Fruit fly (Drosophila melanogaster) whole organism, embryonic: ENCODE data around the gene CG43401.

Experiments
- Adf1 ChIP-seq: fragments of 200-800 bp; sonication (Bioruptor generic); IDR thresholded peaks from 2 replicates; pipeline ENCODE4 v1.3.6; 2022; ENCODE audit warnings: missing biosample characterization, missing genetic modification characterization
- Bgb ChIP-seq: fragments of 200-800 bp; sonication (Bioruptor generic); IDR thresholded peaks from 2 replicates; pipeline ENCODE4 v1.3.6; 2022; ENCODE audit warnings: missing biosample characterization, missing genetic modification characterization; ENCODE audit not compliant: partially characterized antibody
- BtbVII ChIP-seq: fragments of 200-800 bp; sonication (Bioruptor generic); optimal IDR thresholded peaks from 3 replicates; lab custom pipeline; 2017; ENCODE audit warnings: missing biosample characterization, mild to moderate bottlenecking, missing genetic modification characterization
- CG10462 ChIP-seq: fragments of 200-800 bp; sonication (Bioruptor generic); optimal IDR thresholded peaks from 2 replicates; lab custom pipeline; 2016; ENCODE audit warnings: missing biosample characterization, missing genetic modification characterization
- CG10979 ChIP-seq: fragments of 200-800 bp; sonication (Bioruptor generic); optimal IDR thresholded peaks from 2 replicates; lab custom pipeline; 2018; ENCODE audit warnings: missing biosample characterization, mild to moderate bottlenecking, missing genetic modification characterization, moderate library complexity
- CG12391 ChIP-seq: fragments of 200-800 bp; sonication (Bioruptor generic); optimal IDR thresholded peaks from 3 replicates; lab custom pipeline; 2018; ENCODE audit warnings: missing biosample characterization, mild to moderate bottlenecking, missing genetic modification characterization, moderate library complexity
- CG12942 ChIP-seq: fragments of 200-800 bp; sonication (Bioruptor generic); optimal IDR thresholded peaks from 3 replicates; lab custom pipeline; 2016; ENCODE audit warnings: missing biosample characterization, missing genetic modification characterization
- CG15479 ChIP-seq: fragments of 200-800 bp; sonication (Bioruptor generic); optimal IDR thresholded peaks from 3 replicates; lab custom pipeline; 2019; ENCODE audit warnings: missing biosample characterization, mild to moderate bottlenecking, missing genetic modification characterization, moderate library complexity
- CG1603 ChIP-seq: fragments of 200-800 bp; sonication (Bioruptor generic); optimal IDR thresholded peaks from 2 replicates; lab custom pipeline; 2019; ENCODE audit warnings: missing biosample characterization, mild to moderate bottlenecking, missing genetic modification characterization, moderate library complexity
- CG16815 ChIP-seq: fragments of 200-800 bp; sonication (Bioruptor generic); optimal IDR thresholded peaks from 3 replicates; lab custom pipeline; 2017; ENCODE audit warnings: missing biosample characterization, mild to moderate bottlenecking, missing genetic modification characterization
- CG17912 ChIP-seq: fragments of 200-800 bp; sonication (Bioruptor generic); optimal IDR thresholded peaks from 2 replicates; lab custom pipeline; 2018; ENCODE audit warnings: missing biosample characterization, mild to moderate bottlenecking, missing genetic modification characterization
- CG1832 ChIP-seq: fragments of 200-800 bp; sonication (Bioruptor generic); optimal IDR thresholded peaks from 2 replicates; lab custom pipeline; 2017; ENCODE audit warnings: missing biosample characterization, mild to moderate bottlenecking, missing genetic modification characterization, inconsistent platforms
- CG2202 ChIP-seq: fragments of 200-800 bp; sonication (Bioruptor generic); optimal IDR thresholded peaks from 2 replicates; lab custom pipeline; 2018; ENCODE audit warnings: missing biosample characterization, mild to moderate bottlenecking, missing genetic modification characterization
- CG4404 ChIP-seq: fragments of 200-800 bp; sonication (Bioruptor generic); IDR thresholded peaks from 2 replicates; pipeline ENCODE4 v1.3.6; 2022; ENCODE audit warnings: missing biosample characterization, missing genetic modification characterization
- CG4707 ChIP-seq: fragments of 200-800 bp; sonication (Bioruptor generic); optimal IDR thresholded peaks from 2 replicates; lab custom pipeline; 2018; ENCODE audit warnings: missing biosample characterization, mild to moderate bottlenecking, missing genetic modification characterization, moderate library complexity
- CG4820 ChIP-seq: fragments of 200-800 bp; sonication (Bioruptor generic); optimal IDR thresholded peaks from 3 replicates; lab custom pipeline; 2016; ENCODE audit warnings: missing biosample characterization, missing genetic modification characterization
- CG6854 ChIP-seq: fragments of 200-800 bp; sonication (Bioruptor generic); optimal IDR thresholded peaks from 3 replicates; lab custom pipeline; 2017; ENCODE audit warnings: missing biosample characterization, mild to moderate bottlenecking, missing genetic modification characterization
- CG7745 ChIP-seq: fragments of 200-800 bp; sonication (Bioruptor generic); optimal IDR thresholded peaks from 2 replicates; lab custom pipeline; 2018; ENCODE audit warnings: missing biosample characterization, mild to moderate bottlenecking, missing genetic modification characterization, moderate library complexity
- CG7786 ChIP-seq: fragments of 200-800 bp; sonication (Bioruptor generic); optimal IDR thresholded peaks from 2 replicates; lab custom pipeline; 2016; ENCODE audit warnings: missing biosample characterization, missing genetic modification characterization
- CG8944 ChIP-seq: fragments of 200-800 bp; sonication (Bioruptor generic); optimal IDR thresholded peaks from 3 replicates; lab custom pipeline; 2016; ENCODE audit warnings: missing biosample characterization, missing genetic modification characterization
- Dp ChIP-seq: fragments of 200-800 bp; sonication (Bioruptor generic); optimal IDR thresholded peaks from 2 replicates; lab custom pipeline; 2018; ENCODE audit warnings: missing biosample characterization, mild to moderate bottlenecking, missing genetic modification characterization, moderate library complexity
- Drgx ChIP-seq: fragments of 200-800 bp; sonication (Bioruptor generic); IDR thresholded peaks from 2 replicates; pipeline ENCODE4 v1.3.6; 2022; ENCODE audit warnings: missing biosample characterization, missing genetic modification characterization
- HLH54F ChIP-seq: fragments of 200-800 bp; sonication (Bioruptor generic); optimal IDR thresholded peaks from 3 replicates; lab custom pipeline; 2016; ENCODE audit warnings: missing biosample characterization, missing genetic modification characterization
- Hmx ChIP-seq: fragments of 200-800 bp; sonication (Bioruptor generic); optimal IDR thresholded peaks from 2 replicates; lab custom pipeline; 2016; ENCODE audit warnings: missing biosample characterization, missing genetic modification characterization
- Med ChIP-seq: fragments of 200-800 bp; sonication (Bioruptor generic); peaks from one replicate; lab custom pipeline; 2016; ENCODE audit warnings: missing biosample characterization, missing genetic modification characterization, mild to moderate bottlenecking, inconsistent platforms, moderate library complexity
- Optix ChIP-seq: fragments of 200-800 bp; sonication (Bioruptor generic); IDR thresholded peaks from 3 replicates; pipeline ENCODE4 v1.3.6; 2022; ENCODE audit warnings: missing biosample characterization, missing genetic modification characterization
- Ssrp ChIP-seq: fragments of 200-800 bp; sonication (Bioruptor generic); optimal IDR thresholded peaks from 2 replicates; lab custom pipeline; 2018; ENCODE audit warnings: missing biosample characterization, mild to moderate bottlenecking, missing genetic modification characterization, moderate library complexity
- ap ChIP-seq: fragments of 200-800 bp; sonication (Bioruptor generic); IDR thresholded peaks from 2 replicates; pipeline ENCODE4 v1.3.6; 2022; ENCODE audit warnings: missing biosample characterization, missing genetic modification characterization
- ato ChIP-seq: fragments of 200-800 bp; sonication (Bioruptor generic); IDR thresholded peaks from 2 replicates; pipeline ENCODE4 v1.3.6; 2022; ENCODE audit warnings: missing biosample characterization, missing genetic modification characterization; ENCODE audit not compliant: partially characterized antibody
- az2 ChIP-seq: fragments of 200-800 bp; sonication (Bioruptor generic); optimal IDR thresholded peaks from 3 replicates; lab custom pipeline; 2016; ENCODE audit warnings: missing biosample characterization, missing genetic modification characterization
- cad ChIP-seq: fragments of >200 bp; optimal IDR thresholded peaks from 2 replicates; lab custom pipeline; 2017; ENCODE audit warnings: missing biosample characterization, missing genetic modification characterization
- chm ChIP-seq: fragments of 200-800 bp; sonication (Bioruptor generic); IDR thresholded peaks from 2 replicates; pipeline ENCODE4 v1.3.6; 2022; ENCODE audit warnings: missing biosample characterization, missing genetic modification characterization
- corto ChIP-seq: fragments of 200-800 bp; sonication (Bioruptor generic); optimal IDR thresholded peaks from 2 replicates; lab custom pipeline; 2016; ENCODE audit warnings: missing biosample characterization, mild to moderate bottlenecking, missing genetic modification characterization, moderate library complexity
- crol ChIP-seq: fragments of 200-800 bp; sonication (Bioruptor generic); IDR thresholded peaks from 2 replicates; pipeline ENCODE4 v1.3.6; 2022; ENCODE audit warnings: missing biosample characterization, missing genetic modification characterization
- dati ChIP-seq: fragments of 200-800 bp; sonication (Bioruptor generic); IDR thresholded peaks from 2 replicates; pipeline ENCODE4 v1.3.6; 2022; ENCODE audit warnings: missing biosample characterization, missing genetic modification characterization
- dpn ChIP-seq, 2 experiments: fragments of 200-800 bp; sonication (Bioruptor generic); optimal IDR thresholded peaks; 3 replicates each; lab custom pipeline; 2016; ENCODE audit warnings: missing biosample characterization in 2 of 2, missing genetic modification characterization in 2 of 2
- fd102C ChIP-seq: fragments of 200-800 bp; sonication (Bioruptor generic); optimal IDR thresholded peaks from 2 replicates; lab custom pipeline; 2018; ENCODE audit warnings: missing biosample characterization, mild to moderate bottlenecking, missing genetic modification characterization, moderate library complexity
- gce ChIP-seq: fragments of 200-800 bp; sonication (Bioruptor generic); IDR thresholded peaks from 3 replicates; pipeline ENCODE4 v1.3.6; 2022; ENCODE audit warnings: missing biosample characterization, missing genetic modification characterization
- grau ChIP-seq: fragments of 200-800 bp; optimal IDR thresholded peaks from 3 replicates; lab custom pipeline; 2019; ENCODE audit warnings: missing biosample characterization, mild to moderate bottlenecking, missing genetic modification characterization, moderate library complexity
- her ChIP-seq: fragments of 200-800 bp; sonication (Bioruptor generic); optimal IDR thresholded peaks from 2 replicates; lab custom pipeline; 2016; ENCODE audit warnings: missing biosample characterization, missing genetic modification characterization
- insv ChIP-seq, 2 experiments: fragments of 200-800 bp; sonication (Bioruptor generic); optimal IDR thresholded peaks; 3 replicates each; lab custom pipeline; 2016 to 2018; ENCODE audit warnings: missing biosample characterization in 2 of 2, missing genetic modification characterization in 2 of 2
- kay ChIP-seq: fragments of 200-800 bp; sonication (Bioruptor generic); optimal IDR thresholded peaks from 2 replicates; lab custom pipeline; 2016; ENCODE audit warnings: missing biosample characterization, missing genetic modification characterization
- nmo ChIP-seq: fragments of 200-800 bp; sonication (Bioruptor generic); optimal IDR thresholded peaks from 2 replicates; lab custom pipeline; 2018; ENCODE audit warnings: missing biosample characterization, mild to moderate bottlenecking, missing genetic modification characterization, moderate library complexity
- nom ChIP-seq: fragments of 200-800 bp; sonication (Bioruptor generic); optimal IDR thresholded peaks from 2 replicates; lab custom pipeline; 2017; ENCODE audit warnings: missing biosample characterization, missing genetic modification characterization, mild to moderate bottlenecking, moderate library complexity, missing genetic modification reagents
- pan ChIP-seq, 4 experiments: fragments of >200 bp in 3 of 4; fragments of 200-800 bp in 1 of 4; sonication (Bioruptor generic) in 1 of 4; optimal IDR thresholded peaks in 3 of 4; IDR thresholded peaks in 1 of 4; 2 replicates each; pipeline versions ENCODE4 v1.3.6 to Lab custom; 2017 to 2022; ENCODE audit warnings: missing biosample characterization in 2 of 4, missing genetic modification characterization in 2 of 4, mixed read lengths in 1 of 4
- sqz ChIP-seq: fragments of 200-800 bp; sonication (Bioruptor generic); optimal IDR thresholded peaks from 3 replicates; lab custom pipeline; 2018; ENCODE audit warnings: missing biosample characterization, mild to moderate bottlenecking, missing genetic modification characterization
- stc ChIP-seq: fragments of 200-800 bp; sonication (Bioruptor generic); IDR thresholded peaks from 2 replicates; pipeline ENCODE4 v1.3.6; 2022; ENCODE audit warnings: missing biosample characterization, missing genetic modification characterization
- stwl ChIP-seq: fragments of 200-800 bp; sonication (Bioruptor generic); optimal IDR thresholded peaks from 3 replicates; lab custom pipeline; 2018; ENCODE audit warnings: missing biosample characterization, mild to moderate bottlenecking, missing genetic modification characterization, moderate library complexity
- trem ChIP-seq: fragments of 200-800 bp; optimal IDR thresholded peaks from 3 replicates; lab custom pipeline; 2019; ENCODE audit warnings: missing biosample characterization, mild to moderate bottlenecking, missing genetic modification characterization, moderate library complexity
- vvl ChIP-seq: fragments of 200-800 bp; sonication (Bioruptor generic); IDR thresholded peaks from 2 replicates; pipeline ENCODE4 v1.3.6; 2022; ENCODE audit warnings: missing biosample characterization, missing genetic modification characterization

Gene CG43401

DNA sequence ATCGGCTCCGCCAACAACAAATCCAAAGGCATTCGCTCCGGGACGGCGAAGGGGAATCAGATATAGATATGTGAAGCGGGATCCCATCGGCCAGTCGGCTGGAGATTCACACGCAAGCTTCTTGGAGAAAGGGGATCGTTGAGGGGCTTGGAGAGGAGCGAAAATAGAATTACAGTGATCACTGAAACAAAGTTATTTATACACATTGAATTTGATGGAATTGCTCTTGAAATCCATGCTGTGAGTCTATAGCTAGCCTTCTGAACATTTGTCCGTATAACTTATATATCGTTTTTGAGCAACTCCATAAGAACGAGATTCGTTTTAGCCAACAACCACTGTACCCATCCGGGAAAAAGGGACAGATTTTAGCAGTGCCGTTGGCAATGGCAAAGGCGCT, 3.5 kb upstream of the CG43401 start (continued):
- TF ChIP-seq CG1603 (tag; lab: Kevin White, UChicago) (peak; percentile 83), stc (GFP tag; lab: Robert Waterston, UW) (0 out of 2 replicates have a peak, but pooled peaks have one; percentile 11), kay (GFP tag; lab: Kevin White, UChicago) (no peak), pan (optimal IDR thresholded peaks at IDR 0.05; lab: Kevin White, UChicago) (no peak), pan (GFP tag; optimal IDR thresholded peaks at IDR 0.05 in 1 of 2, IDR thresholded peaks at IDR 0.05 in 1 of 2) (peak in 1 of 2 experiments; percentile 56), dpn (GFP tag; optimal IDR thresholded peaks at IDR 0.05; lab: Kevin White, UChicago) (peak in 1 of 2 experiments; percentile 27), crol (GFP tag; lab: Robert Waterston, UW) (peak; percentile 72), CG1832 (GFP tag; lab: Kevin White, UChicago) (no peak), CG2202 (peak; percentile 57), CG12391 (tag; lab: Kevin White, UChicago) (peak; percentile 41), nmo (peak; percentile 6), BtbVII (GFP tag; lab: Kevin White, UChicago) (no peak), Bgb (no peak), corto (peak; percentile 77), ap (0 out of 2 replicates have a peak, but pooled peaks have one; percentile 25), Drgx (GFP tag; lab: Robert Waterston, UW) (peak; percentile 72), dati (GFP tag; lab: Robert Waterston, UW) (no peak), CG17912 (GFP tag; lab: Kevin White, UChicago) (no peak), CG4707 (GFP tag; lab: Kevin White, UChicago) (peak; percentile 45), CG8944 (GFP tag; lab: Kevin White, UChicago) (peak; percentile 44), CG6854 (GFP tag; lab: Kevin White, UChicago) (no peak), CG10462 (peak; percentile 16), Ssrp (tag; lab: Kevin White, UChicago) (peak; percentile 11), CG16815 (GFP tag; lab: Kevin White, UChicago) (peak; percentile 53), her (peak; percentile 13), Optix (GFP tag; lab: Robert Waterston, UW) (0 out of 3 replicates have a peak, but pooled peaks have one; percentile 50), fd102C (GFP tag; lab: Kevin White, UChicago) (peak; percentile 2), stwl (tag; lab: Kevin White, UChicago) (no peak), CG12942 (GFP tag; lab: Kevin White, UChicago) (peak; percentile 35), az2 (GFP tag; lab: Kevin White, UChicago) (peak; percentile 36), CG7786 (GFP tag; lab: Kevin White, UChicago) (peak; percentile 46), vvl (GFP tag; lab: Robert Waterston, UW) (peak; percentile 47), grau (tag; lab: Kevin White, UChicago) (peak; percentile 78)

DNA sequence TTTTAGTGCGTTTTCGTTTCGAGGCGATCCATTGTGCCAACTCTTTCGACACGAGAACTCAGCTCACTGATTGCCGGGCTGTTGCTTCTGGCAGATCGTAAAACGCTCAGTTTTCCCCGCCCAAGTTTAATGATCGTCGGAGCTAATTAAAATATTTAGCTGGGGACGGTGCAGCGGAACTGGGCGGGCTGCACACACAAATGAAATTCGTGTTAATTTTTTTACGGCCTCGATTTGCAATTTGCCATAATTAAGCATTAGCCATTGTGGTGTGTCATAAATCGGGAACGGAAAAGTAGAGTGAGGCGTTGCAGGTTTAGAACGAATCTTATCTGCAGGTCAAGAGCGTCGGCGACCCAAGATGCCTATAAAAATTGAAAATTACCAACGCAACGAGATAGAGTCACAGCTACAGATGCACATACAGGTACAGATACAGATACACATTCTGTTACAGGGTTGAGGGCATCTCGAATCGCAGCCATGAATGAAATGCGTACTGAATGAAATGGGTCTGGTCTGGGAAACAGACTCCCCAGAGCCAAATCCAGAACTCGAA, 2.4 kb upstream of the CG43401 start:
- TF ChIP-seq trem (tag; lab: Kevin White, UChicago) = no peak
- no peak for TF ChIP-seq insv (GFP tag; optimal IDR thresholded peaks at IDR 0.05; lab: Kevin White, UChicago)
- TF ChIP-seq crol (GFP tag; lab: Robert Waterston, UW) = no peak
- no peak for TF ChIP-seq sqz (GFP tag; lab: Kevin White, UChicago)
- no peak for TF ChIP-seq Adf1 (GFP tag; lab: Robert Waterston, UW)
- TF ChIP-seq nom (GFP tag; lab: Kevin White, UChicago) = no peak
- TF ChIP-seq HLH54F = no peak
- TF ChIP-seq CG4820 = no peak
- TF ChIP-seq Hmx (GFP tag; lab: Kevin White, UChicago) = no peak
- TF ChIP-seq CG7745 (tag; lab: Kevin White, UChicago) = peak; percentile 68
- TF ChIP-seq cad (GFP tag; lab: Kevin White, UChicago) = peak; percentile 64
- TF ChIP-seq gce (GFP tag; lab: Robert Waterston, UW) = no peak
- no peak for TF ChIP-seq Dp
- peak; percentile 23 for TF ChIP-seq Med
- TF ChIP-seq CG15479 (GFP tag; lab: Kevin White, UChicago) = peak; percentile 73
- TF ChIP-seq chm (GFP tag; lab: Robert Waterston, UW) = no peak
- no peak for TF ChIP-seq CG4404 (GFP tag; lab: Robert Waterston, UW)
- TF ChIP-seq CG10979 (tag; lab: Kevin White, UChicago) = no peak
- no peak for TF ChIP-seq ato (GFP tag; lab: Robert Waterston, UW)
